Fruit fly (Drosophila melanogaster): ENCODE measurements around the gene Hsp60B.

Hsp60B gene

dm6 chr2L:728062-728461 is at the start of gene Hsp60B:
Hsp60B (plus strand) TSS chr2L:728362.
- TF ChIP-seq Snoo (tag; optimal IDR thresholded peaks at IDR 0.05) (no peak), CG14655 (GFP tag; optimal IDR thresholded peaks at IDR 0.05) (no peak), CG9948 (tag; optimal IDR thresholded peaks at IDR 0.05) (no peak), D1 (tag; optimal IDR thresholded peaks at IDR 0.05) (no peak), CG10348 (GFP tag; IDR thresholded peaks at IDR 0.05) (no peak), rn (GFP tag; IDR thresholded peaks at IDR 0.05) (no peak), CG32121 (GFP tag; IDR thresholded peaks at IDR 0.05) (no peak), EcR (GFP tag; optimal IDR thresholded peaks at IDR 0.05) (no peak), CG8301 (tag; optimal IDR thresholded peaks at IDR 0.05) (no peak), CG17806 (tag; optimal IDR thresholded peaks at IDR 0.05) (no peak)

dm6 chr2L:679887-680286 is 48.3 kb upstream of the Hsp60B start:
- TF ChIP-seq rn (GFP tag; IDR thresholded peaks at IDR 0.05) (no peak), CG9948 (tag; optimal IDR thresholded peaks at IDR 0.05) (no peak), CG17806 (tag; optimal IDR thresholded peaks at IDR 0.05) (no peak), CG15710 (tag; optimal IDR thresholded peaks at IDR 0.05) (no peak), CG34367 (tag; optimal IDR thresholded peaks at IDR 0.05) (no peak), CG12605 (GFP tag; IDR thresholded peaks at IDR 0.05) (no peak), gl (tag; optimal IDR thresholded peaks at IDR 0.05) (no peak), EcR (GFP tag; optimal IDR thresholded peaks at IDR 0.05) (no peak), CG8159 (tag; optimal IDR thresholded peaks at IDR 0.05) (no peak), fd96Ca (GFP tag; IDR thresholded peaks at IDR 0.05) (no peak), Pif1B (GFP tag; optimal IDR thresholded peaks at IDR 0.05) (no peak), Snoo (tag; optimal IDR thresholded peaks at IDR 0.05) (no peak), D1 (tag; optimal IDR thresholded peaks at IDR 0.05) (no peak), CG10348 (GFP tag; IDR thresholded peaks at IDR 0.05) (no peak), CG13204 (GFP tag; optimal IDR thresholded peaks at IDR 0.05) (no peak), CG4496 (GFP tag; IDR thresholded peaks at IDR 0.05) (no peak), Ets98B (GFP tag; IDR thresholded peaks at IDR 0.05) (no peak), CG32121 (GFP tag; IDR thresholded peaks at IDR 0.05) (no peak)

- TF ChIP-seq CG34367 (tag; optimal IDR thresholded peaks at IDR 0.05) (peak; percentile 9), CG17806 (tag; optimal IDR thresholded peaks at IDR 0.05) (peak; percentile 31), CG12605 (GFP tag; IDR thresholded peaks at IDR 0.05) (no peak), D1 (tag; optimal IDR thresholded peaks at IDR 0.05) (no peak), CG8301 (tag; optimal IDR thresholded peaks at IDR 0.05) (peak; percentile 46), CG32121 (GFP tag; IDR thresholded peaks at IDR 0.05) (no peak), CG13204 (GFP tag; optimal IDR thresholded peaks at IDR 0.05) (no peak), CG9948 (tag; optimal IDR thresholded peaks at IDR 0.05) (peak; percentile 26), Pif1B (GFP tag; optimal IDR thresholded peaks at IDR 0.05) (no peak), Snoo (tag; optimal IDR thresholded peaks at IDR 0.05) (no peak), CG4496 (GFP tag; IDR thresholded peaks at IDR 0.05) (peak; percentile 59; the same call in 2 of the 3 replicates), rn (GFP tag; IDR thresholded peaks at IDR 0.05) (no peak), CG15710 (tag; optimal IDR thresholded peaks at IDR 0.05) (no peak), CG10348 (GFP tag; IDR thresholded peaks at IDR 0.05) (no peak), fd96Ca (GFP tag; IDR thresholded peaks at IDR 0.05) (no peak), CG8159 (tag; optimal IDR thresholded peaks at IDR 0.05) (peak; percentile 9), CG14655 (GFP tag; optimal IDR thresholded peaks at IDR 0.05) (peak; percentile 57), EcR (GFP tag; optimal IDR thresholded peaks at IDR 0.05) (no peak), Pif1A (GFP tag; optimal IDR thresholded peaks at IDR 0.05) (no peak), Ets98B (GFP tag; IDR thresholded peaks at IDR 0.05) (no peak; the same call in 1 of the 2 replicates), gl (tag; optimal IDR thresholded peaks at IDR 0.05) (no peak)
These were observed 45.1 kb upstream of the Hsp60B start for dm6 chr2L:683078-683477.

dm6 chr2L:684089-684488 is 44.1 kb upstream of the Hsp60B start:
- TF ChIP-seq D1 (tag; optimal IDR thresholded peaks at IDR 0.05) = no peak
- no peak for TF ChIP-seq CG4496 (GFP tag; IDR thresholded peaks at IDR 0.05)
- TF ChIP-seq CG8301 (tag; optimal IDR thresholded peaks at IDR 0.05) = no peak
- no peak for TF ChIP-seq Pif1A (GFP tag; optimal IDR thresholded peaks at IDR 0.05)
- TF ChIP-seq CG32121 (GFP tag; IDR thresholded peaks at IDR 0.05) = no peak
- no peak for TF ChIP-seq CG34367 (tag; optimal IDR thresholded peaks at IDR 0.05)
- TF ChIP-seq CG17806 (tag; optimal IDR thresholded peaks at IDR 0.05) = no peak
- TF ChIP-seq CG8159 (tag; optimal IDR thresholded peaks at IDR 0.05) = no peak

- TF ChIP-seq Pif1B (GFP tag; optimal IDR thresholded peaks at IDR 0.05) (no peak), EcR (GFP tag; optimal IDR thresholded peaks at IDR 0.05) (no peak), Snoo (tag; optimal IDR thresholded peaks at IDR 0.05) (no peak), Ets98B (GFP tag; IDR thresholded peaks at IDR 0.05) (no peak), gl (tag; optimal IDR thresholded peaks at IDR 0.05) (no peak), CG8301 (tag; optimal IDR thresholded peaks at IDR 0.05) (peak; percentile 47), D1 (tag; optimal IDR thresholded peaks at IDR 0.05) (no peak), CG4496 (GFP tag; IDR thresholded peaks at IDR 0.05) (no peak), CG15710 (tag; optimal IDR thresholded peaks at IDR 0.05) (no peak), Pif1A (GFP tag; optimal IDR thresholded peaks at IDR 0.05) (peak; percentile 3), fd96Ca (GFP tag; IDR thresholded peaks at IDR 0.05) (no peak), CG9948 (tag; optimal IDR thresholded peaks at IDR 0.05) (peak; percentile 44), rn (GFP tag; IDR thresholded peaks at IDR 0.05) (no peak), CG17806 (tag; optimal IDR thresholded peaks at IDR 0.05) (peak; percentile 34), CG12605 (GFP tag; IDR thresholded peaks at IDR 0.05) (no peak), CG14655 (GFP tag; optimal IDR thresholded peaks at IDR 0.05) (peak; percentile 72), CG32121 (GFP tag; IDR thresholded peaks at IDR 0.05) (no peak), CG8159 (tag; optimal IDR thresholded peaks at IDR 0.05) (peak; percentile 11), CG13204 (GFP tag; optimal IDR thresholded peaks at IDR 0.05) (no peak), CG34367 (tag; optimal IDR thresholded peaks at IDR 0.05) (peak; percentile 2), CG10348 (GFP tag; IDR thresholded peaks at IDR 0.05) (no peak)
These were observed 43.4 kb upstream of the Hsp60B start for dm6 chr2L:684788-685187.

dm6 chr2L:696495-696894 is 31.7 kb upstream of the Hsp60B start:
- TF ChIP-seq rn (GFP tag; IDR thresholded peaks at IDR 0.05) (no peak), CG8301 (tag; optimal IDR thresholded peaks at IDR 0.05) (no peak)

Measured in whole organism, pupa.